Worm (Caenorhabditis elegans) whole organism, L1 larva: Measurements from ENCODE around the gene C05E4.15.

Experiments used
- aha-1 ChIP-seq: fragments of 150-350 bp; optimal IDR thresholded peaks from 2 replicates; lab custom pipeline; 2014; ENCODE audit warnings: missing biosample characterization, missing genetic modification characterization
- aly-2 ChIP-seq: fragments of 150-350 bp; optimal IDR thresholded peaks from 2 replicates; lab custom pipeline; 2014; ENCODE audit warnings: missing biosample characterization, missing genetic modification characterization
- dpl-1 ChIP-seq, 3 experiments: fragments of 150-350 bp in 2 of 3; sonication (generic microtip) in 1 of 3; optimal IDR thresholded peaks; 2 replicates each; lab custom pipeline; 2014 to 2017; ENCODE audit warnings: missing biosample characterization in 3 of 3, missing genetic modification characterization in 3 of 3, missing genetic modification reagents in 3 of 3
- elt-3 ChIP-seq, 6 experiments: fragments of 150-350 bp in 1 of 6; sonication (generic microtip); optimal IDR thresholded peaks; 2 replicates each; lab custom pipeline; 2017 to 2018; ENCODE audit warnings: missing biosample characterization in 6 of 6, missing genetic modification characterization in 6 of 6, inconsistent platforms in 1 of 6
- fkh-10 ChIP-seq: sonication (generic microtip); optimal IDR thresholded peaks from 2 replicates; lab custom pipeline; 2017; ENCODE audit warnings: missing biosample characterization, missing genetic modification reagents, missing genetic modification characterization
- nhr-28 ChIP-seq: fragments of 150-350 bp; optimal IDR thresholded peaks from 2 replicates; lab custom pipeline; 2014; ENCODE audit warnings: missing biosample characterization, missing genetic modification characterization
- skn-1 ChIP-seq: fragments of 150-350 bp; optimal IDR thresholded peaks from 2 replicates; lab custom pipeline; 2014; ENCODE audit warnings: missing biosample characterization, missing genetic modification characterization
- snu-23 ChIP-seq: sonication (generic microtip); optimal IDR thresholded peaks from 2 replicates; lab custom pipeline; 2016; ENCODE audit warnings: missing genetic modification characterization, missing compliant biosample characterization

DNA sequence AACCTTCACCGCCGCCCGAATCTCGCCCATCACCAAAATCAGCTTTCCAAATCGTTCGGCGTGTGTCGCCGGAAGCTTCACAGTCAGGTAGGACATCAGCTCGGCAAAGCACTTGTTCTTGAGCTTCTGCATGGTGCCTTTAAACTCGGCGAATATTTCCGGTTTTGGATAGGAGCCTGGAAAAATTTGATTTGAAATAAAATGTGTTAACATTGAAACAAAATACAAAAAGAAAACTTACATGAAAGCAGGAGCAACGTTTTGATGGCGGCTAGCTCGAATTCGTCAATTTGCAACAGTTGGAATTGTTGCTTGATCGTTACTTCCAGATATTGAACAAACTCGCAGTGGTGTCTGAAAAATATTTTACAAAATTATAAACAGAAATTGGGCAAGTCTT lies 41.6 kb upstream of the C05E4.15 start:
- TF ChIP-seq fkh-10 (GFP tag; lab: Kevin White, UChicago) (no peak), elt-3 (tag; optimal IDR thresholded peaks at IDR 0.05; lab: Kevin White, UChicago) (no peak), aha-1 (no peak), dpl-1 (GFP tag; optimal IDR thresholded peaks at IDR 0.05; lab: Kevin White, UChicago) (no peak), nhr-28 (tag; lab: Kevin White, UChicago) (no peak), snu-23 (GFP tag; lab: Kevin White, UChicago) (no peak), skn-1 (tag; lab: Kevin White, UChicago) (no peak), aly-2 (no peak)
